ENCODE assay signal across 8 fruit fly cellular contexts in the genomic region with DNA sequence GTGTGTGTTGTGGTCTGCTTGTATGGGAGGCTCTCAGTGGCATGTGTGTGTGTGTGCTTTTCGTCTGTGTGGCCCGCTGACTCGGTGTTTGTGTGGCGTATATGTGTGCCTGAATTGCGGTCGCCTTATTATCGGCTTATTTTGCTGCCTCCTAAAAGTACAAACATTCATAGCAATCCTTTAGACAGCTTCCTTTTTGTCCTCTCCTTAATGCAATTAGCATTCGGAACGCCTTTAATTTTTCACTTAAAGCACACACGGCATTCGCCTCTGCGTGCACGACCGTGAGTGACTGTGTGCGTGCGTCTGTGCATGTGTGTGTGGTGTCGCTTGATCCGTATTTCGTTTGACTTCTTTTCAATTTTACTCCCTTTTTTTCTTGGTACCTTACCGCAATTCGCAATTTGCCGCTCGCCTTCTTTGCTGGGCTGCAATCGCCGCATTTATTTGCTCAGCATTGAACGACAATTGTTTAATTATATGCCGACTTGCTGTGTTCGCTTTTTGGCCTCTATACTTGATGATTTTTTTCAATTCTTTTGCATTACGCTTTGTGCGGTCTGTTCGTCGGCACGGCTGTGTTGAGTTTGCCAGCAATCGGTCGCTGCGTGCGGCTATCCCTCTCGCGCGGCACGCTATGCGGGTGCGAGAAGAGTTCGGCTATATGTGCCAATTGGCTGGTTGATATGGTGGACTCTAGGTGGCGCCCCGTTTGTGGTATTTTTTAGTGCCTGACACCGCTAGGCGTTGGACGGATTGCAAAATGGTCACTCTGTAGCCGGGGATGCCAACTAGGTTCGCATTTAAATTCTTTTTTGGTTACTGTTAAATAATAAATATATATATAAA.
TF ChIP-seq lines count a peak whose summit lies in the region.

Gene wcy (minus strand): TSS at position 608 of the 849 bp plus-strand sequence.

- peak; percentile 95 to 98 for TF ChIP-seq CTCF in S2 (optimal IDR thresholded peaks at IDR 0.05; lab: Kevin White, UChicago)
- peak; percentile 97 for TF ChIP-seq CTCF in whole organism, embryonic (GFP tag; optimal IDR thresholded peaks at IDR 0.05; lab: Kevin White, UChicago)

TF ChIP-seq in Kc167, 6 proteins besides CTCF, POLR2A, EP300 and RAD21:
- TF ChIP-seq h (optimal IDR thresholded peaks at IDR 0.05; lab: Kevin White, UChicago) (no peak), psq (optimal IDR thresholded peaks at IDR 0.05; lab: Kevin White, UChicago) (peak; percentile 78)

TF ChIP-seq in whole organism, 6 proteins besides CTCF, POLR2A, EP300 and RAD21:
- TF ChIP-seq Dll (optimal IDR thresholded peaks at IDR 0.05; lab: Kevin White, UChicago), result no peak
- peak; percentile 67 for TF ChIP-seq CG8478 (optimal IDR thresholded peaks at IDR 0.05; lab: Kevin White, UChicago)

TF ChIP-seq in whole organism, adult, 20 proteins besides CTCF, POLR2A, EP300 and RAD21 (continues in another document):
- TF ChIP-seq CG7101 (tag; optimal IDR thresholded peaks at IDR 0.05; lab: Kevin White, UChicago), result no peak
- TF ChIP-seq Clk (GFP tag; optimal IDR thresholded peaks at IDR 0.05; lab: Kevin White, UChicago), result no peak
- peak; percentile 32 for TF ChIP-seq tj (GFP tag; optimal IDR thresholded peaks at IDR 0.05; lab: Kevin White, UChicago)
- peak; percentile 26 for TF ChIP-seq bab1 (GFP tag; optimal IDR thresholded peaks at IDR 0.05; lab: Kevin White, UChicago)
- no peak for TF ChIP-seq toe (GFP tag; optimal IDR thresholded peaks at IDR 0.05; lab: Kevin White, UChicago)
- TF ChIP-seq CG7045 (GFP tag; optimal IDR thresholded peaks at IDR 0.05; lab: Kevin White, UChicago), result no peak
- no peak for TF ChIP-seq CG33017 (tag; optimal IDR thresholded peaks at IDR 0.05; lab: Kevin White, UChicago)
- no peak for TF ChIP-seq CG14711 (tag; optimal IDR thresholded peaks at IDR 0.05; lab: Kevin White, UChicago)
- TF ChIP-seq pad (GFP tag; optimal IDR thresholded peaks at IDR 0.05; lab: Kevin White, UChicago), result peak; percentile 67
- no peak for TF ChIP-seq CG5204 (GFP tag; optimal IDR thresholded peaks at IDR 0.05; lab: Kevin White, UChicago)
- TF ChIP-seq Mnt (GFP tag; optimal IDR thresholded peaks at IDR 0.05; lab: Kevin White, UChicago), result peak; percentile 40
- no peak for TF ChIP-seq Hr96 (GFP tag; optimal IDR thresholded peaks at IDR 0.05; lab: Kevin White, UChicago)
- TF ChIP-seq CG11617 (GFP tag; optimal IDR thresholded peaks at IDR 0.05; lab: Kevin White, UChicago), result no peak
- TF ChIP-seq Crg-1 (GFP tag; optimal IDR thresholded peaks at IDR 0.05; lab: Kevin White, UChicago), result peak; percentile 6
- TF ChIP-seq ovo (GFP tag; optimal IDR thresholded peaks at IDR 0.05; lab: Kevin White, UChicago), result no peak

TF ChIP-seq in whole organism, embryonic, 481 proteins besides CTCF, POLR2A, EP300 and RAD21 (continues in another document):
- no peak for TF ChIP-seq crc (GFP tag; optimal IDR thresholded peaks at IDR 0.05; lab: Kevin White, UChicago)
- no peak for TF ChIP-seq CG11696 (GFP tag; IDR thresholded peaks at IDR 0.05; lab: Robert Waterston, UW)
- TF ChIP-seq pb (GFP tag; optimal IDR thresholded peaks at IDR 0.05; lab: Kevin White, UChicago), result no peak
- no peak for TF ChIP-seq abd-A (tag; optimal IDR thresholded peaks at IDR 0.05; lab: Kevin White, UChicago)
- TF ChIP-seq CG7839 (tag; optimal IDR thresholded peaks at IDR 0.05; lab: Kevin White, UChicago), result no peak
- peak in 1 of 3 experiments; percentile 48 for TF ChIP-seq lola (GFP tag; optimal IDR thresholded peaks at IDR 0.05; lab: Kevin White, UChicago)
- peak; percentile 8 for TF ChIP-seq Tbp (GFP tag; optimal IDR thresholded peaks at IDR 0.05; lab: Kevin White, UChicago)
- TF ChIP-seq CG8478 (optimal IDR thresholded peaks at IDR 0.05; lab: Kevin White, UChicago), result peak; percentile 96
- TF ChIP-seq Trl (optimal IDR thresholded peaks at IDR 0.05; lab: Kevin White, UChicago), result no peak
- peak; percentile 12 for TF ChIP-seq Trl (GFP tag; optimal IDR thresholded peaks at IDR 0.05; lab: Kevin White, UChicago)
- peak; percentile 32 for TF ChIP-seq lilli (GFP tag; optimal IDR thresholded peaks at IDR 0.05; lab: Kevin White, UChicago)
- TF ChIP-seq HLH3B (GFP tag; IDR thresholded peaks at IDR 0.05; lab: Robert Waterston, UW), result 0 out of 2 replicates have a peak, but pooled peaks have one; percentile 18
- TF ChIP-seq Med (GFP tag; lab: Kevin White, UChicago), result peak; percentile 92
- no peak for TF ChIP-seq CG4282 (GFP tag; optimal IDR thresholded peaks at IDR 0.05; lab: Kevin White, UChicago)
- TF ChIP-seq vvl (GFP tag; IDR thresholded peaks at IDR 0.05; lab: Robert Waterston, UW), result no peak
- TF ChIP-seq NFAT (GFP tag; IDR thresholded peaks at IDR 0.05; lab: Robert Waterston, UW), result peak; percentile 44; the same call in 1 of the 2 replicates

TF ChIP-seq in whole organism, prepupa, 60 proteins besides CTCF, POLR2A, EP300 and RAD21 (continues in another document):
- TF ChIP-seq CG3032 (tag; optimal IDR thresholded peaks at IDR 0.05; lab: Kevin White, UChicago), result no peak
- TF ChIP-seq OdsH (GFP tag; optimal IDR thresholded peaks at IDR 0.05; lab: Kevin White, UChicago), result no peak
- TF ChIP-seq CG11902 (GFP tag; optimal IDR thresholded peaks at IDR 0.05; lab: Kevin White, UChicago), result no peak
- TF ChIP-seq cyc (GFP tag; optimal IDR thresholded peaks at IDR 0.05; lab: Kevin White, UChicago), result peak; percentile 9
- no peak for TF ChIP-seq Gug (GFP tag; IDR thresholded peaks at IDR 0.05; lab: Robert Waterston, UW)
- no peak for TF ChIP-seq dsx (GFP tag; optimal IDR thresholded peaks at IDR 0.05; lab: Kevin White, UChicago; ENCODE audit: poor library complexity, severe bottlenecking)
- TF ChIP-seq ss (GFP tag; optimal IDR thresholded peaks at IDR 0.05; lab: Kevin White, UChicago), result peak in 1 of 2 experiments; percentile 34
- TF ChIP-seq Eip78C (GFP tag; lab: Kevin White, UChicago), result peak; percentile 61
- no peak for TF ChIP-seq dac (GFP tag; optimal IDR thresholded peaks at IDR 0.05; lab: Kevin White, UChicago)
- TF ChIP-seq svp (GFP tag; lab: Kevin White, UChicago), result peak; percentile 61
- no peak for TF ChIP-seq pdm3 (GFP tag; optimal IDR thresholded peaks at IDR 0.05; lab: Kevin White, UChicago)
- no peak for TF ChIP-seq acj6 (GFP tag; optimal IDR thresholded peaks at IDR 0.05; lab: Kevin White, UChicago)
- TF ChIP-seq Hr38 (GFP tag; optimal IDR thresholded peaks at IDR 0.05; lab: Kevin White, UChicago), result no peak
- TF ChIP-seq CG31627 (GFP tag; optimal IDR thresholded peaks at IDR 0.05; lab: Kevin White, UChicago), result peak; percentile 21
- TF ChIP-seq Sox14 (GFP tag; optimal IDR thresholded peaks at IDR 0.05; lab: Kevin White, UChicago), result peak; percentile 3
- no peak for TF ChIP-seq Ets21C (GFP tag; optimal IDR thresholded peaks at IDR 0.05; lab: Kevin White, UChicago)
- no peak for TF ChIP-seq achi (GFP tag; optimal IDR thresholded peaks at IDR 0.05; lab: Kevin White, UChicago)

TF ChIP-seq in whole organism, pupa, 21 proteins besides CTCF, POLR2A, EP300 and RAD21:
- TF ChIP-seq CG12605 (GFP tag; IDR thresholded peaks at IDR 0.05; lab: Robert Waterston, UW), result peak; percentile 19; the same call in 1 of the 2 replicates
- peak; percentile 73 for TF ChIP-seq CG4496 (GFP tag; IDR thresholded peaks at IDR 0.05; lab: Robert Waterston, UW)
- no peak for TF ChIP-seq CG8301 (tag; optimal IDR thresholded peaks at IDR 0.05; lab: Kevin White, UChicago)
- peak; percentile 22; the same call in 1 of the 2 replicates for TF ChIP-seq Ets98B (GFP tag; IDR thresholded peaks at IDR 0.05; lab: Robert Waterston, UW)
TF ChIP-seq in whole organism, pupa: peak in this region for 3.

TF ChIP-seq in whole organism, wandering third instar larva, 38 proteins besides CTCF, POLR2A, EP300 and RAD21 (continues in another document):
- no peak for TF ChIP-seq CG32264 (GFP tag; optimal IDR thresholded peaks at IDR 0.05; lab: Kevin White, UChicago)
- no peak for TF ChIP-seq lola (GFP tag; optimal IDR thresholded peaks at IDR 0.05; lab: Kevin White, UChicago)
- no peak for TF ChIP-seq Dif (GFP tag; optimal IDR thresholded peaks at IDR 0.05; lab: Kevin White, UChicago; ENCODE audit: partially characterized antibody)
- peak; percentile 46 for TF ChIP-seq HLH106 (tag; optimal IDR thresholded peaks at IDR 0.05; lab: Kevin White, UChicago)
- TF ChIP-seq Jra (GFP tag; optimal IDR thresholded peaks at IDR 0.05; lab: Kevin White, UChicago), result no peak
- peak; percentile 95 for TF ChIP-seq psq (GFP tag; optimal IDR thresholded peaks at IDR 0.05; lab: Kevin White, UChicago)
- peak; percentile 86 for TF ChIP-seq N (GFP tag; optimal IDR thresholded peaks at IDR 0.05; lab: Kevin White, UChicago)
- TF ChIP-seq OdsH (GFP tag; optimal IDR thresholded peaks at IDR 0.05; lab: Kevin White, UChicago), result no peak
- TF ChIP-seq pan (optimal IDR thresholded peaks at IDR 0.05; lab: Kevin White, UChicago), result no peak
- no peak for TF ChIP-seq sage (GFP tag; optimal IDR thresholded peaks at IDR 0.05; lab: Kevin White, UChicago)
- TF ChIP-seq Hr78 (GFP tag; optimal IDR thresholded peaks at IDR 0.05; lab: Kevin White, UChicago), result no peak
- TF ChIP-seq GATAd (GFP tag; optimal IDR thresholded peaks at IDR 0.05; lab: Kevin White, UChicago), result no peak
- TF ChIP-seq Abd-B (GFP tag; optimal IDR thresholded peaks at IDR 0.05; lab: Kevin White, UChicago), result peak; percentile 57
- no peak for TF ChIP-seq Mio (GFP tag; optimal IDR thresholded peaks at IDR 0.05; lab: Kevin White, UChicago)
- TF ChIP-seq usp (GFP tag; optimal IDR thresholded peaks at IDR 0.05; lab: Kevin White, UChicago), result no peak
- peak; percentile 3 for TF ChIP-seq rgr (GFP tag; optimal IDR thresholded peaks at IDR 0.05; lab: Kevin White, UChicago)
- no peak for TF ChIP-seq fru (GFP tag; optimal IDR thresholded peaks at IDR 0.05; lab: Kevin White, UChicago)
- no peak for TF ChIP-seq h (GFP tag; optimal IDR thresholded peaks at IDR 0.05; lab: Kevin White, UChicago)
- TF ChIP-seq brk (GFP tag; optimal IDR thresholded peaks at IDR 0.05; lab: Kevin White, UChicago), result no peak
- TF ChIP-seq woc (GFP tag; optimal IDR thresholded peaks at IDR 0.05; lab: Kevin White, UChicago), result peak; percentile 19
- TF ChIP-seq Myc (optimal IDR thresholded peaks at IDR 0.05; lab: Kevin White, UChicago), result peak; percentile 76
- no peak for TF ChIP-seq CrebA (GFP tag; optimal IDR thresholded peaks at IDR 0.05; lab: Kevin White, UChicago; ENCODE audit: borderline replicate concordance)
- no peak for TF ChIP-seq CG9705 (GFP tag; optimal IDR thresholded peaks at IDR 0.05; lab: Kevin White, UChicago)
- TF ChIP-seq dl (GFP tag; optimal IDR thresholded peaks at IDR 0.05; lab: Kevin White, UChicago; ENCODE audit: insufficient read depth in 1 of 2, partially characterized antibody in 2 of 2), result no peak
- TF ChIP-seq sv (GFP tag; optimal IDR thresholded peaks at IDR 0.05; lab: Kevin White, UChicago), result no peak
- no peak for TF ChIP-seq Dfd (GFP tag; optimal IDR thresholded peaks at IDR 0.05; lab: Kevin White, UChicago)
- TF ChIP-seq Hnf4 (GFP tag; optimal IDR thresholded peaks at IDR 0.05; lab: Kevin White, UChicago), result no peak
- TF ChIP-seq ey (GFP tag; optimal IDR thresholded peaks at IDR 0.05; lab: Kevin White, UChicago), result no peak
- no peak for TF ChIP-seq dmrt93B (GFP tag; optimal IDR thresholded peaks at IDR 0.05; lab: Kevin White, UChicago)
